Fruit fly (Drosophila melanogaster): ENCODE measurements around the gene wake.

wake gene

dm6 chr3R:22718401-22718800 is 78.8 kb downstream of the wake start:
- no peak for TF ChIP-seq ttk (optimal IDR thresholded peaks at IDR 0.05)
- no peak for TF ChIP-seq h (optimal IDR thresholded peaks at IDR 0.05)
- TF ChIP-seq Myc (optimal IDR thresholded peaks at IDR 0.05): no peak
- TF ChIP-seq psq (optimal IDR thresholded peaks at IDR 0.05): no peak
- no peak for TF ChIP-seq insv (optimal IDR thresholded peaks at IDR 0.05)
- no peak for TF ChIP-seq Sin3A (optimal IDR thresholded peaks at IDR 0.05)

- TF ChIP-seq ttk (optimal IDR thresholded peaks at IDR 0.05) (no peak), Myc (optimal IDR thresholded peaks at IDR 0.05) (no peak), psq (optimal IDR thresholded peaks at IDR 0.05) (no peak), insv (optimal IDR thresholded peaks at IDR 0.05) (no peak), h (optimal IDR thresholded peaks at IDR 0.05) (no peak)
Measured at dm6 chr3R:22718937-22719606, 79.5 kb downstream of the wake start.

dm6 chr3R:22719607-22719949 is 80.0 kb downstream of the wake start:
- no peak for TF ChIP-seq Sin3A (optimal IDR thresholded peaks at IDR 0.05)
- TF ChIP-seq psq (optimal IDR thresholded peaks at IDR 0.05): no peak
- TF ChIP-seq h (optimal IDR thresholded peaks at IDR 0.05): no peak
- TF ChIP-seq insv (optimal IDR thresholded peaks at IDR 0.05): no peak
- TF ChIP-seq ttk (optimal IDR thresholded peaks at IDR 0.05): no peak
- TF ChIP-seq Myc (optimal IDR thresholded peaks at IDR 0.05): no peak

dm6 chr3R:22720808-22721306 is 81.2 kb downstream of the wake start, which contains the start of gene wge:
Gene wge, minus strand, starts transcription at chr3R:22721150.
- TF ChIP-seq psq (optimal IDR thresholded peaks at IDR 0.05): peak; percentile 23
- no peak for TF ChIP-seq insv (optimal IDR thresholded peaks at IDR 0.05)
- no peak for TF ChIP-seq Sin3A (optimal IDR thresholded peaks at IDR 0.05)

dm6 chr3R:22724149-22724973 is 84.8 kb downstream of the wake start, which contains the start of gene Irp-1A:
Gene Irp-1A, minus strand, starts transcription at chr3R:22724587.
- TF ChIP-seq psq (optimal IDR thresholded peaks at IDR 0.05): no peak
- no peak for TF ChIP-seq insv (optimal IDR thresholded peaks at IDR 0.05)
- no peak for TF ChIP-seq Myc (optimal IDR thresholded peaks at IDR 0.05)
- TF ChIP-seq Sin3A (optimal IDR thresholded peaks at IDR 0.05): no peak
- TF ChIP-seq h (optimal IDR thresholded peaks at IDR 0.05): no peak
- no peak for TF ChIP-seq ttk (optimal IDR thresholded peaks at IDR 0.05)

- TF ChIP-seq h (optimal IDR thresholded peaks at IDR 0.05) (no peak), psq (optimal IDR thresholded peaks at IDR 0.05) (peak; percentile 73)
Measured at dm6 chr3R:22726031-22726770, 86.6 kb downstream of the wake start, which contains the start of gene RNF220. Gene RNF220, minus strand, starts transcription at chr3R:22726414.

dm6 chr3R:22726771-22727455 is 87.3 kb downstream of the wake start, which contains the start of gene CG45049:
Gene CG45049, plus strand, starts transcription at chr3R:22726967.
- no peak for TF ChIP-seq h (optimal IDR thresholded peaks at IDR 0.05)
- no peak for TF ChIP-seq Sin3A (optimal IDR thresholded peaks at IDR 0.05)
- no peak for TF ChIP-seq insv (optimal IDR thresholded peaks at IDR 0.05)
- TF ChIP-seq ttk (optimal IDR thresholded peaks at IDR 0.05): no peak
- no peak for TF ChIP-seq Myc (optimal IDR thresholded peaks at IDR 0.05)
- TF ChIP-seq psq (optimal IDR thresholded peaks at IDR 0.05): no peak

dm6 chr3R:22727456-22727833 is 87.8 kb downstream of the wake start:
- TF ChIP-seq insv (optimal IDR thresholded peaks at IDR 0.05): no peak
- no peak for TF ChIP-seq Sin3A (optimal IDR thresholded peaks at IDR 0.05)
- TF ChIP-seq Myc (optimal IDR thresholded peaks at IDR 0.05): no peak
- TF ChIP-seq psq (optimal IDR thresholded peaks at IDR 0.05): no peak
- no peak for TF ChIP-seq ttk (optimal IDR thresholded peaks at IDR 0.05)
- TF ChIP-seq h (optimal IDR thresholded peaks at IDR 0.05): no peak

dm6 chr3R:22727857-22728256 is 88.2 kb downstream of the wake start:
- TF ChIP-seq h (optimal IDR thresholded peaks at IDR 0.05): no peak
- TF ChIP-seq Myc (optimal IDR thresholded peaks at IDR 0.05): no peak
- no peak for TF ChIP-seq ttk (optimal IDR thresholded peaks at IDR 0.05)
- no peak for TF ChIP-seq psq (optimal IDR thresholded peaks at IDR 0.05)
- no peak for TF ChIP-seq Sin3A (optimal IDR thresholded peaks at IDR 0.05)
- TF ChIP-seq insv (optimal IDR thresholded peaks at IDR 0.05): no peak

- no peak for TF ChIP-seq Myc (optimal IDR thresholded peaks at IDR 0.05)
- TF ChIP-seq ttk (optimal IDR thresholded peaks at IDR 0.05): no peak
- TF ChIP-seq insv (optimal IDR thresholded peaks at IDR 0.05): no peak
- TF ChIP-seq Sin3A (optimal IDR thresholded peaks at IDR 0.05): no peak
- no peak for TF ChIP-seq psq (optimal IDR thresholded peaks at IDR 0.05)
Measured at dm6 chr3R:22732995-22733394, 93.4 kb downstream of the wake start.

Data from Kc167 (cell line).